Worm (Caenorhabditis elegans): Measurements from ENCODE around the gene pwp-1.

- TF ChIP-seq ama-1 (optimal IDR thresholded peaks at IDR 0.05): no peak
- no peak for TF ChIP-seq hmbx-1 (tag; optimal IDR thresholded peaks at IDR 0.05)
- TF ChIP-seq tra-4 (tag; optimal IDR thresholded peaks at IDR 0.05): no peak
- TF ChIP-seq aly-1 (tag; optimal IDR thresholded peaks at IDR 0.05): no peak
- TF ChIP-seq ceh-36 (tag; optimal IDR thresholded peaks at IDR 0.05): no peak
These were observed 5.0 kb upstream of the pwp-1 start for ce11 chrIV:13241340-13241739.
